Worm (Caenorhabditis elegans) whole organism, late embryonic: ENCODE measurements around the gene F09G8.5.

Experiments used
- ama-1 ChIP-seq: fragments of 150-350 bp; optimal IDR thresholded peaks from 2 replicates; lab custom pipeline; 2014
- npax-4 ChIP-seq: sonication (generic microtip); optimal IDR thresholded peaks from 2 replicates; lab custom pipeline; 2016; ENCODE audit warnings: missing genetic modification characterization, missing compliant biosample characterization

- TF ChIP-seq npax-4 (tag; lab: Kevin White, UChicago) (no peak), ama-1 (lab: Kevin White, UChicago) (no peak)
These were observed 5.4 kb upstream of the F09G8.5 start, which contains the start of the genes C02F5.10 and C02F5.2 for ce11 chrIII:8249381-8249780.
